Fruit fly (Drosophila melanogaster) whole organism, embryonic: ENCODE measurements around the gene CG16753.

Source experiments
- Atf3 ChIP-seq: fragments of 200-800 bp; sonication (Bioruptor generic); optimal IDR thresholded peaks from 3 replicates; lab custom pipeline; 2016; ENCODE audit warnings: missing biosample characterization, missing genetic modification characterization
- Awh ChIP-seq: fragments of 200-800 bp; sonication (Bioruptor generic); IDR thresholded peaks from 2 replicates; pipeline ENCODE4, ENCODE4 v1.3.6; 2022; ENCODE audit warnings: missing biosample characterization, missing genetic modification characterization
- CG10147 ChIP-seq: fragments of 200-800 bp; sonication (Bioruptor generic); optimal IDR thresholded peaks from 2 replicates; lab custom pipeline; 2019; ENCODE audit warnings: missing biosample characterization, mild to moderate bottlenecking, missing genetic modification characterization, moderate library complexity
- CG11398 ChIP-seq: fragments of 200-800 bp; sonication (Bioruptor generic); optimal IDR thresholded peaks from 2 replicates; lab custom pipeline; 2016; ENCODE audit warnings: missing biosample characterization, missing genetic modification characterization
- CG12744 ChIP-seq: fragments of 200-800 bp; sonication (Bioruptor generic); optimal IDR thresholded peaks from 2 replicates; lab custom pipeline; 2016; ENCODE audit warnings: missing biosample characterization, missing genetic modification characterization
- CG13287 ChIP-seq: fragments of 200-800 bp; sonication (Bioruptor generic); IDR thresholded peaks from 2 replicates; pipeline ENCODE4 v1.3.6; 2022; ENCODE audit warnings: missing biosample characterization, missing genetic modification characterization; ENCODE audit not compliant: partially characterized antibody
- CG14014 ChIP-seq: fragments of 200-800 bp; sonication (Bioruptor generic); IDR thresholded peaks from 2 replicates; pipeline ENCODE4 v1.3.6; 2022; ENCODE audit warnings: missing biosample characterization, missing genetic modification characterization
- CG14860 ChIP-seq: fragments of 200-800 bp; sonication (Bioruptor generic); IDR thresholded peaks from 3 replicates; pipeline ENCODE4 v1.3.6; 2022; ENCODE audit warnings: missing biosample characterization, missing genetic modification characterization; ENCODE audit not compliant: partially characterized antibody
- CG2129 ChIP-seq: fragments of 200-800 bp; sonication (Bioruptor generic); IDR thresholded peaks from 2 replicates; pipeline ENCODE4 v1.3.6; 2022; ENCODE audit warnings: missing biosample characterization, missing genetic modification characterization; ENCODE audit not compliant: partially characterized antibody
- CG2199 ChIP-seq: fragments of 200-800 bp; sonication (Bioruptor generic); IDR thresholded peaks from 3 replicates; pipeline ENCODE4 v1.3.6; 2022; ENCODE audit warnings: missing biosample characterization, missing genetic modification characterization
- CG4360 ChIP-seq: fragments of 200-800 bp; sonication (Bioruptor generic); IDR thresholded peaks from 2 replicates; pipeline ENCODE4 v1.3.6; 2022; ENCODE audit warnings: missing biosample characterization, missing genetic modification characterization
- CG4730 ChIP-seq: fragments of 200-800 bp; sonication (Bioruptor generic); IDR thresholded peaks from 2 replicates; pipeline ENCODE4 v1.3.6; 2022; ENCODE audit warnings: missing biosample characterization, missing genetic modification characterization
- CG6254 ChIP-seq: fragments of 200-800 bp; sonication (Bioruptor generic); optimal IDR thresholded peaks from 3 replicates; lab custom pipeline; 2017; ENCODE audit warnings: mild to moderate bottlenecking, missing biosample characterization, missing genetic modification reagents, missing genetic modification characterization
- CG6683 ChIP-seq: fragments of 200-800 bp; sonication (Bioruptor generic); optimal IDR thresholded peaks from 2 replicates; lab custom pipeline; 2017; ENCODE audit warnings: missing biosample characterization, mild to moderate bottlenecking, missing genetic modification characterization, missing genetic modification reagents
- CG6813 ChIP-seq: fragments of 200-800 bp; sonication (Bioruptor generic); optimal IDR thresholded peaks from 2 replicates; lab custom pipeline; 2017; ENCODE audit warnings: missing biosample characterization, missing genetic modification characterization, mild to moderate bottlenecking, moderate library complexity, missing genetic modification reagents
- CG7556 ChIP-seq: fragments of 200-800 bp; sonication (Bioruptor generic); optimal IDR thresholded peaks from 2 replicates; lab custom pipeline; 2017; ENCODE audit warnings: missing biosample characterization, mild to moderate bottlenecking, missing genetic modification characterization
- CG7745 ChIP-seq: fragments of 200-800 bp; sonication (Bioruptor generic); optimal IDR thresholded peaks from 2 replicates; lab custom pipeline; 2018; ENCODE audit warnings: missing biosample characterization, mild to moderate bottlenecking, missing genetic modification characterization, moderate library complexity
- CG7963 ChIP-seq: fragments of 200-800 bp; sonication (Bioruptor generic); IDR thresholded peaks from 3 replicates; pipeline ENCODE4 v1.3.6; 2022; ENCODE audit warnings: missing biosample characterization, missing genetic modification characterization; ENCODE audit not compliant: partially characterized antibody
- CG8281 ChIP-seq: fragments of 200-800 bp; sonication (Bioruptor generic); optimal IDR thresholded peaks from 2 replicates; lab custom pipeline; 2018; ENCODE audit warnings: missing biosample characterization, mild to moderate bottlenecking, missing genetic modification characterization, moderate library complexity
- CG9797 ChIP-seq: fragments of 200-800 bp; sonication (Bioruptor generic); optimal IDR thresholded peaks from 3 replicates; lab custom pipeline; 2018; ENCODE audit warnings: missing biosample characterization, mild to moderate bottlenecking, missing genetic modification characterization
- CG9876 ChIP-seq: fragments of 200-800 bp; sonication (Bioruptor generic); optimal IDR thresholded peaks from 2 replicates; lab custom pipeline; 2016; ENCODE audit warnings: missing biosample characterization, missing genetic modification characterization
- Deaf1 ChIP-seq: fragments of 200-800 bp; optimal IDR thresholded peaks from 3 replicates; lab custom pipeline; 2019; ENCODE audit warnings: missing biosample characterization, mild to moderate bottlenecking, missing genetic modification characterization, moderate library complexity
- Dek ChIP-seq: fragments of 200-800 bp; sonication (Bioruptor generic); optimal IDR thresholded peaks from 3 replicates; lab custom pipeline; 2019; ENCODE audit warnings: missing biosample characterization, mild to moderate bottlenecking, missing genetic modification characterization, moderate library complexity
- Dip2 ChIP-seq: fragments of 200-800 bp; sonication (Bioruptor generic); IDR thresholded peaks from 2 replicates; pipeline ENCODE4 v1.3.6; 2022; ENCODE audit warnings: missing biosample characterization, missing genetic modification characterization
- Dll ChIP-seq: fragments of 200-800 bp; sonication (Bioruptor generic); IDR thresholded peaks from 4 replicates; pipeline ENCODE4 v1.3.6; 2022; ENCODE audit warnings: missing biosample characterization, missing genetic modification characterization; ENCODE audit not compliant: partially characterized antibody
- Ets65A ChIP-seq: fragments of 200-800 bp; sonication (Bioruptor generic); peaks from one replicate; lab custom pipeline; 2016; ENCODE audit warnings: missing biosample characterization, missing genetic modification characterization
- GATAe ChIP-seq: fragments of 200-800 bp; sonication (Bioruptor generic); conservative IDR thresholded peaks from 2 replicates; pipeline ENCODE4 v1.3.6; 2022; ENCODE audit warnings: missing biosample characterization, missing genetic modification characterization
- Jarid2 ChIP-seq: fragments of 200-800 bp; sonication (Bioruptor generic); optimal IDR thresholded peaks from 3 replicates; lab custom pipeline; 2017; ENCODE audit warnings: mild to moderate bottlenecking, missing biosample characterization, missing genetic modification reagents, missing genetic modification characterization
- MBD-R2 ChIP-seq: fragments of 200-800 bp; sonication (Bioruptor generic); IDR thresholded peaks from 2 replicates; pipeline ENCODE4 v1.3.6; 2022; ENCODE audit warnings: missing biosample characterization, missing genetic modification characterization
- Poxn ChIP-seq: fragments of 200-800 bp; sonication (Bioruptor generic); IDR thresholded peaks from 2 replicates; pipeline ENCODE4 v1.3.6; 2022; ENCODE audit warnings: missing biosample characterization, missing genetic modification characterization
- Ptx1 ChIP-seq: fragments of 200-800 bp; sonication (Bioruptor generic); IDR thresholded peaks from 2 replicates; pipeline ENCODE4 v1.3.6; 2022; ENCODE audit warnings: missing biosample characterization, missing genetic modification characterization
- Rx ChIP-seq: fragments of 200-800 bp; sonication (Bioruptor generic); IDR thresholded peaks from 2 replicates; pipeline ENCODE4 v1.3.6; 2022; ENCODE audit warnings: missing biosample characterization, missing genetic modification characterization
- Sox102F ChIP-seq: fragments of 200-800 bp; sonication (Bioruptor generic); optimal IDR thresholded peaks from 2 replicates; lab custom pipeline; 2018; ENCODE audit warnings: missing biosample characterization, mild to moderate bottlenecking, missing genetic modification characterization, moderate library complexity
- Taf1 ChIP-seq: fragments of 200-800 bp; sonication (Bioruptor generic); IDR thresholded peaks from 2 replicates; pipeline ENCODE4 v1.3.6; 2022; ENCODE audit warnings: missing biosample characterization, missing genetic modification characterization
- Trl ChIP-seq, 3 experiments: fragments of >200 bp in 2 of 3; fragments of 200-800 bp in 1 of 3; sonication (Bioruptor generic) in 1 of 3; optimal IDR thresholded peaks; 2 replicates in 1 of 3; 3 replicates in 2 of 3; lab custom pipeline; 2016 to 2017; ENCODE audit warnings: missing biosample characterization in 1 of 3, missing genetic modification characterization in 1 of 3
- ab ChIP-seq: fragments of 200-800 bp; sonication (Bioruptor generic); optimal IDR thresholded peaks from 2 replicates; lab custom pipeline; 2016; ENCODE audit warnings: missing biosample characterization, missing genetic modification characterization
- dmrt11E ChIP-seq: fragments of 200-800 bp; sonication (Bioruptor generic); optimal IDR thresholded peaks from 3 replicates; lab custom pipeline; 2018; ENCODE audit warnings: missing biosample characterization, mild to moderate bottlenecking, missing genetic modification characterization, moderate library complexity
- ems ChIP-seq: fragments of 200-800 bp; sonication (Bioruptor generic); optimal IDR thresholded peaks from 3 replicates; lab custom pipeline; 2016; ENCODE audit warnings: missing biosample characterization, missing genetic modification characterization
- esg ChIP-seq: fragments of 200-800 bp; sonication (Bioruptor generic); conservative IDR thresholded peaks from 2 replicates; pipeline ENCODE4 v1.3.6; 2022; ENCODE audit warnings: missing biosample characterization, missing genetic modification characterization
- fd3F ChIP-seq: fragments of 200-800 bp; sonication (Bioruptor generic); optimal IDR thresholded peaks from 2 replicates; lab custom pipeline; 2018; ENCODE audit warnings: missing biosample characterization, mild to moderate bottlenecking, missing genetic modification characterization, moderate library complexity
- ham ChIP-seq: fragments of 200-800 bp; sonication (Bioruptor generic); IDR thresholded peaks from 2 replicates; pipeline ENCODE4 v1.3.6; 2022; ENCODE audit warnings: missing biosample characterization, missing genetic modification characterization
- kni ChIP-seq: fragments of 200-800 bp; sonication (Bioruptor generic); optimal IDR thresholded peaks from 3 replicates; lab custom pipeline; 2017; ENCODE audit warnings: mild to moderate bottlenecking, missing biosample characterization, missing genetic modification reagents, missing genetic modification characterization
- otp ChIP-seq: fragments of 200-800 bp; sonication (Bioruptor generic); IDR thresholded peaks from 3 replicates; pipeline ENCODE4, ENCODE4 v1.3.6; 2022; ENCODE audit warnings: missing biosample characterization, missing genetic modification characterization
- psq ChIP-seq: fragments of 200-800 bp; sonication (Bioruptor generic); optimal IDR thresholded peaks from 2 replicates; lab custom pipeline; 2017; ENCODE audit warnings: missing biosample characterization, missing genetic modification characterization
- ranshi ChIP-seq: fragments of 200-800 bp; sonication (Bioruptor generic); IDR thresholded peaks from 2 replicates; pipeline ENCODE4 v1.3.6; 2022; ENCODE audit warnings: missing biosample characterization, missing genetic modification characterization
- tgo ChIP-seq: fragments of 200-800 bp; sonication (Bioruptor generic); IDR thresholded peaks from 3 replicates; pipeline ENCODE4 v1.3.6; 2022; ENCODE audit warnings: missing biosample characterization, missing genetic modification characterization
- ttk ChIP-seq: fragments of 200-800 bp; sonication (Bioruptor generic); IDR thresholded peaks from 2 replicates; pipeline ENCODE4 v2.1.2; 2022; ENCODE audit warnings: missing biosample characterization, missing genetic modification characterization
- zfh1 ChIP-seq: fragments of 200-800 bp; sonication (Bioruptor generic); IDR thresholded peaks from 3 replicates; pipeline ENCODE4 v1.3.6; 2022; ENCODE audit warnings: missing biosample characterization, missing genetic modification characterization

Gene CG16753

DNA sequence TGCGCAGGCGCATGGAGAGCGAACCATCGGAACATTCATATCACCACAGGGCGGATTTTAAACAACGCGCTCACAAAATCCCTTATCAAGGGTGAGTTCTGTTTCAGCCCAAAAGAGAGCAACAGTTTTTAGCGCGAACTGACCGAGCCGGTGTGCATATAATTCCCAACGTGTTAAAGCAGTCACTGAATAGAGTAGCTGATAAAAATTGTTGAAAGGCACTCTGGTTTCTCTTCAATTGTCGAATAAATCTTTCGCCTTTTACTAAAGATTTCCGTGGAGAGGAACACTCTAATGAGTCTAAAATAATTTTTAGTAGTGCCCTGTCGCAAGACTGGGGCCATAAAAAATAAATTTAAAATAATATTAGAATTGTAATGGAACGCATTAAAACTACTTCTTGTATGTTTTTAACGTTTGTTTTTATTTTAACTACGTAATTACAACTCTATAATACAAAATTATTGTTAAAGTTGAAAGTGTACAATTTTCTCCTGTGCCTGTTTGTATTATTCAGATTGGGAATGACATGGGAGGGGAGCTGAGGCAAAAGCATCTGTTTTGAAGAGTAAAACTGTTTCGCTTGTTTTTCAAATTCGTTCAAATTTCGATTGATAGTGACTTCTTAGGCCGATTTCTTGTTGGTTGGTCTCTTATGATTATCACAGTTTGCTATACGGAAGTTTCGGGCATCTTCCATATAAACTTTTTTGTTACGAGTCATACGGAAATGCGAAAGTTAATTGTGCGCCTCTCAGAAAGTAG is 35.9 kb downstream of the CG16753 start (continued):
- TF ChIP-seq zfh1, result peak; percentile 70; the same call in 2 of the 3 replicates
- no peak for TF ChIP-seq Ets65A (GFP tag; lab: Kevin White, UChicago)
- no peak for TF ChIP-seq CG6683 (GFP tag; lab: Kevin White, UChicago)
- TF ChIP-seq Dll (GFP tag; lab: Robert Waterston, UW), result 0 out of 4 replicates have a peak, but pooled peaks have one; percentile 11
- TF ChIP-seq ab, result no peak
- no peak for TF ChIP-seq CG12744 (GFP tag; lab: Kevin White, UChicago)
- TF ChIP-seq dmrt11E (tag; lab: Kevin White, UChicago), result peak; percentile 32
- peak; percentile 69; the same call in 1 of the 3 replicates for TF ChIP-seq CG2199 (GFP tag; lab: Robert Waterston, UW)
- TF ChIP-seq esg (GFP tag; lab: Robert Waterston, UW), result no peak
- TF ChIP-seq Taf1 (GFP tag; lab: Robert Waterston, UW), result no peak
- peak; percentile 55; the same call in 1 of the 2 replicates for TF ChIP-seq CG13287 (GFP tag; lab: Robert Waterston, UW)
- TF ChIP-seq kni, result peak; percentile 71
- TF ChIP-seq CG7745 (tag; lab: Kevin White, UChicago), result peak; percentile 41
- TF ChIP-seq CG11398, result peak; percentile 24
- no peak for TF ChIP-seq psq (GFP tag; lab: Kevin White, UChicago)
- TF ChIP-seq CG2129 (GFP tag; lab: Robert Waterston, UW), result no peak
- TF ChIP-seq otp (GFP tag; lab: Robert Waterston, UW), result peak; percentile 50; the same call in 1 of the 3 replicates
- TF ChIP-seq MBD-R2 (GFP tag; lab: Robert Waterston, UW), result no peak; the same call in 1 of the 2 replicates
- no peak for TF ChIP-seq fd3F (GFP tag; lab: Kevin White, UChicago)
- TF ChIP-seq CG14860 (GFP tag; lab: Robert Waterston, UW), result no peak
- no peak for TF ChIP-seq CG10147 (GFP tag; lab: Kevin White, UChicago)
- TF ChIP-seq CG6813 (GFP tag; lab: Kevin White, UChicago), result no peak
- peak; percentile 16; the same call in 1 of the 2 replicates for TF ChIP-seq ranshi
- peak; percentile 8 for TF ChIP-seq Atf3 (GFP tag; lab: Kevin White, UChicago)
- TF ChIP-seq CG7556 (GFP tag; lab: Kevin White, UChicago), result peak; percentile 10
- peak; percentile 37 for TF ChIP-seq ems (GFP tag; lab: Kevin White, UChicago)
- TF ChIP-seq Ptx1, result peak; percentile 27; the same call in 1 of the 2 replicates
- no peak for TF ChIP-seq CG9797 (GFP tag; lab: Kevin White, UChicago)
- TF ChIP-seq Trl (optimal IDR thresholded peaks at IDR 0.05; lab: Kevin White, UChicago), result peak in 1 of 2 experiments; percentile 27
- TF ChIP-seq Trl (GFP tag; optimal IDR thresholded peaks at IDR 0.05; lab: Kevin White, UChicago), result peak; percentile 42
- no peak for TF ChIP-seq Deaf1
- peak; percentile 52 for TF ChIP-seq Dek (tag; lab: Kevin White, UChicago)
- TF ChIP-seq tgo (GFP tag; lab: Robert Waterston, UW), result peak; percentile 48; the same call in 2 of the 3 replicates
- TF ChIP-seq Sox102F (GFP tag; lab: Kevin White, UChicago), result no peak
- no peak for TF ChIP-seq Poxn (GFP tag; lab: Robert Waterston, UW)
- TF ChIP-seq CG6254 (GFP tag; lab: Kevin White, UChicago), result peak; percentile 19
- peak; percentile 9 for TF ChIP-seq CG9876 (GFP tag; lab: Kevin White, UChicago)
- no peak for TF ChIP-seq CG7963 (GFP tag; lab: Robert Waterston, UW)
- peak; percentile 45 for TF ChIP-seq CG4360 (GFP tag; lab: Robert Waterston, UW)
- TF ChIP-seq CG14014 (GFP tag; lab: Robert Waterston, UW), result no peak
- TF ChIP-seq ham (GFP tag; lab: Robert Waterston, UW), result no peak
- no peak for TF ChIP-seq GATAe (GFP tag; lab: Robert Waterston, UW)
- TF ChIP-seq Awh (GFP tag; lab: Robert Waterston, UW), result 0 out of 2 replicates have a peak, but pooled peaks have one; percentile 33
- peak; percentile 43; the same call in 1 of the 2 replicates for TF ChIP-seq ttk (GFP tag; lab: Robert Waterston, UW)
- peak; percentile 14; the same call in 1 of the 2 replicates for TF ChIP-seq CG4730 (GFP tag; lab: Robert Waterston, UW)
- peak; percentile 25; the same call in 1 of the 2 replicates for TF ChIP-seq Rx (GFP tag; lab: Robert Waterston, UW)
- peak; percentile 67 for TF ChIP-seq Jarid2 (GFP tag; lab: Kevin White, UChicago)
- no peak for TF ChIP-seq CG8281 (tag; lab: Kevin White, UChicago)
- TF ChIP-seq Dip2, result no peak
